Worm (Caenorhabditis elegans): ENCODE measurements around the gene F59E11.5.

Gene F59E11.5

ce11 chrV:9003291-9003690, 8.4 kb downstream of the F59E11.5 start, which contains the start of gene srx-1:
Gene srx-1, plus strand, starts transcription at chrV:9003672.
- TF ChIP-seq tbx-2 (tag; optimal IDR thresholded peaks at IDR 0.05) (no peak), nhr-11 (tag; optimal IDR thresholded peaks at IDR 0.05) (no peak), nhr-67 (tag; optimal IDR thresholded peaks at IDR 0.05) (no peak), daf-12 (tag; optimal IDR thresholded peaks at IDR 0.05) (no peak), elt-1 (tag; optimal IDR thresholded peaks at IDR 0.05) (no peak), fos-1 (tag; optimal IDR thresholded peaks at IDR 0.05) (no peak), fkh-10 (GFP tag; optimal IDR thresholded peaks at IDR 0.05) (no peak), ZK546.5 (tag; optimal IDR thresholded peaks at IDR 0.05) (no peak), nhr-23 (tag; optimal IDR thresholded peaks at IDR 0.05) (no peak), pqm-1 (tag; optimal IDR thresholded peaks at IDR 0.05) (no peak), ceh-9 (tag; optimal IDR thresholded peaks at IDR 0.05) (no peak), ceh-16 (tag; optimal IDR thresholded peaks at IDR 0.05) (no peak), nhr-76 (tag; optimal IDR thresholded peaks at IDR 0.05) (no peak), ztf-11 (tag; optimal IDR thresholded peaks at IDR 0.05) (no peak), fkh-2 (tag; optimal IDR thresholded peaks at IDR 0.05) (no peak), jun-1 (tag; optimal IDR thresholded peaks at IDR 0.05) (no peak), unc-62 (GFP tag; optimal IDR thresholded peaks at IDR 0.05) (no peak), nhr-43 (tag; optimal IDR thresholded peaks at IDR 0.05; ENCODE audit: poor library complexity, severe bottlenecking) (no peak), nhr-28 (tag; optimal IDR thresholded peaks at IDR 0.05) (no peak), ceh-82 (tag; optimal IDR thresholded peaks at IDR 0.05) (no peak)

ce11 chrV:9005243-9005642, 10.3 kb downstream of the F59E11.5 start, which contains the start of gene srx-3:
Gene srx-3, plus strand, starts transcription at chrV:9005543.
- no peak for TF ChIP-seq ceh-28 (tag; optimal IDR thresholded peaks at IDR 0.05)
- no peak for TF ChIP-seq nfya-1 (tag; optimal IDR thresholded peaks at IDR 0.05; ENCODE audit: insufficient read depth)
- TF ChIP-seq fos-1 (tag; optimal IDR thresholded peaks at IDR 0.05): no peak
- no peak for TF ChIP-seq lin-39 (tag; optimal IDR thresholded peaks at IDR 0.05)
- no peak for TF ChIP-seq tbx-2 (tag; optimal IDR thresholded peaks at IDR 0.05)
- no peak for TF ChIP-seq lin-15B (tag; optimal IDR thresholded peaks at IDR 0.05)
- no peak for TF ChIP-seq nhr-76 (tag; optimal IDR thresholded peaks at IDR 0.05)
- TF ChIP-seq nhr-237 (tag; optimal IDR thresholded peaks at IDR 0.05): no peak
- TF ChIP-seq nhr-11 (tag; optimal IDR thresholded peaks at IDR 0.05): no peak
- TF ChIP-seq hmg-11 (tag; optimal IDR thresholded peaks at IDR 0.05): no peak
- TF ChIP-seq fkh-10 (GFP tag; optimal IDR thresholded peaks at IDR 0.05): no peak
- no peak for TF ChIP-seq nhr-77 (tag; optimal IDR thresholded peaks at IDR 0.05)
- TF ChIP-seq ztf-4 (tag; optimal IDR thresholded peaks at IDR 0.05): no peak
- no peak for TF ChIP-seq fkh-2 (tag; optimal IDR thresholded peaks at IDR 0.05)
- TF ChIP-seq egl-5 (tag; optimal IDR thresholded peaks at IDR 0.05): no peak
- no peak for TF ChIP-seq elt-3 (tag; optimal IDR thresholded peaks at IDR 0.05)
- no peak for TF ChIP-seq daf-12 (tag; optimal IDR thresholded peaks at IDR 0.05)
- no peak for TF ChIP-seq ZK546.5 (tag; optimal IDR thresholded peaks at IDR 0.05)

- TF ChIP-seq elt-1 (tag; optimal IDR thresholded peaks at IDR 0.05) (no peak), nhr-11 (tag; optimal IDR thresholded peaks at IDR 0.05) (no peak), nfya-1 (tag; optimal IDR thresholded peaks at IDR 0.05; ENCODE audit: insufficient read depth) (no peak), nhr-77 (tag; optimal IDR thresholded peaks at IDR 0.05) (no peak), unc-39 (tag; optimal IDR thresholded peaks at IDR 0.05) (no peak), fkh-10 (GFP tag; optimal IDR thresholded peaks at IDR 0.05) (no peak), egl-27 (tag; optimal IDR thresholded peaks at IDR 0.05) (no peak), fos-1 (tag; optimal IDR thresholded peaks at IDR 0.05) (no peak), pha-4 (tag; optimal IDR thresholded peaks at IDR 0.05) (no peak), ama-1 (optimal IDR thresholded peaks at IDR 0.05) (no peak), sea-2 (GFP tag; optimal IDR thresholded peaks at IDR 0.05) (no peak), elt-3 (tag; optimal IDR thresholded peaks at IDR 0.05) (no peak), pqm-1 (tag; optimal IDR thresholded peaks at IDR 0.05) (no peak)
Measured at ce11 chrV:9009175-9009574, 14.3 kb downstream of the F59E11.5 start, which contains the start of gene srx-2. Gene srx-2, plus strand, starts transcription at chrV:9009475.

ce11 chrV:9013765-9014164, 18.9 kb downstream of the F59E11.5 start, which contains the start of gene srh-201:
Gene srh-201, minus strand, starts transcription at chrV:9013865.
- no peak for TF ChIP-seq nhr-77 (tag; optimal IDR thresholded peaks at IDR 0.05)
- no peak for TF ChIP-seq nhr-11 (tag; optimal IDR thresholded peaks at IDR 0.05)
- TF ChIP-seq mdl-1 (tag; optimal IDR thresholded peaks at IDR 0.05): no peak
- TF ChIP-seq lin-15B (tag; optimal IDR thresholded peaks at IDR 0.05): no peak
- TF ChIP-seq nhr-25 (tag; optimal IDR thresholded peaks at IDR 0.05): no peak
- TF ChIP-seq daf-12 (tag; optimal IDR thresholded peaks at IDR 0.05): no peak
- no peak for TF ChIP-seq nhr-28 (tag; optimal IDR thresholded peaks at IDR 0.05)
- no peak for TF ChIP-seq fkh-10 (GFP tag; optimal IDR thresholded peaks at IDR 0.05)
- TF ChIP-seq elt-3 (tag; optimal IDR thresholded peaks at IDR 0.05): no peak
- no peak for TF ChIP-seq pqm-1 (tag; optimal IDR thresholded peaks at IDR 0.05)
- no peak for TF ChIP-seq jun-1 (tag; optimal IDR thresholded peaks at IDR 0.05)
- no peak for TF ChIP-seq aly-2 (tag; optimal IDR thresholded peaks at IDR 0.05)
- no peak for TF ChIP-seq egl-27 (tag; optimal IDR thresholded peaks at IDR 0.05)
- no peak for TF ChIP-seq unc-39 (tag; optimal IDR thresholded peaks at IDR 0.05)
- no peak for TF ChIP-seq nhr-43 (tag; optimal IDR thresholded peaks at IDR 0.05; ENCODE audit: poor library complexity, severe bottlenecking)
- no peak for TF ChIP-seq nhr-23 (tag; optimal IDR thresholded peaks at IDR 0.05)

Measured in whole organism, L3 larva.